Worm (Caenorhabditis elegans) whole organism, L1 larva: Measurements from ENCODE around the gene oma-1.

Source experiments
- C04F5.9 ChIP-seq: sonication (generic microtip); optimal IDR thresholded peaks from 2 replicates; lab custom pipeline; 2016; ENCODE audit warnings: missing genetic modification characterization, missing compliant biosample characterization
- C34B4.2 ChIP-seq: sonication (generic microtip); optimal IDR thresholded peaks from 2 replicates; lab custom pipeline; 2017; ENCODE audit warnings: mild to moderate bottlenecking, missing genetic modification characterization, missing compliant biosample characterization
- F16B12.6 ChIP-seq: fragments of 150-350 bp; optimal IDR thresholded peaks from 2 replicates; lab custom pipeline; 2014; ENCODE audit warnings: missing biosample characterization, missing genetic modification characterization
- Y116A8C.19 ChIP-seq: sonication (generic microtip); optimal IDR thresholded peaks from 2 replicates; lab custom pipeline; 2016; ENCODE audit warnings: missing compliant biosample characterization, missing genetic modification characterization, borderline replicate concordance
- aly-2 ChIP-seq: fragments of 150-350 bp; optimal IDR thresholded peaks from 2 replicates; lab custom pipeline; 2014; ENCODE audit warnings: missing biosample characterization, missing genetic modification characterization
- blmp-1 ChIP-seq: fragments of 150-350 bp; optimal IDR thresholded peaks from 2 replicates; lab custom pipeline; 2014; ENCODE audit warnings: missing biosample characterization, missing genetic modification characterization
- ceh-63 ChIP-seq: fragments of 200-800 bp; sonication (Bioruptor generic); optimal IDR thresholded peaks from 2 replicates; lab custom pipeline; 2018; ENCODE audit warnings: mild to moderate bottlenecking, missing genetic modification characterization, missing compliant biosample characterization
- ceh-8 ChIP-seq: fragments of 200-800 bp; sonication (Bioruptor generic); optimal IDR thresholded peaks from 2 replicates; lab custom pipeline; 2018; ENCODE audit warnings: mild to moderate bottlenecking, missing genetic modification characterization, moderate library complexity, missing compliant biosample characterization
- ceh-82 ChIP-seq, 3 experiments: fragments of 150-350 bp in 1 of 3; sonication (generic microtip) in 2 of 3; optimal IDR thresholded peaks; 2 replicates each; lab custom pipeline; 2014 to 2017; ENCODE audit warnings: missing biosample characterization in 3 of 3, missing genetic modification characterization in 3 of 3
- ceh-90 ChIP-seq: sonication (generic microtip); optimal IDR thresholded peaks from 2 replicates; lab custom pipeline; 2016; ENCODE audit warnings: missing genetic modification characterization, missing compliant biosample characterization
- dpl-1 ChIP-seq, 3 experiments: fragments of 150-350 bp in 2 of 3; sonication (generic microtip) in 1 of 3; optimal IDR thresholded peaks; 2 replicates each; lab custom pipeline; 2014 to 2017; ENCODE audit warnings: missing biosample characterization in 3 of 3, missing genetic modification characterization in 3 of 3, missing genetic modification reagents in 3 of 3
- efl-1 ChIP-seq, 4 experiments: fragments of 150-350 bp; optimal IDR thresholded peaks in 3 of 4; peaks in 1 of 4; 1 replicate in 1 of 4; 2 replicates in 3 of 4; lab custom pipeline; 2014; ENCODE audit warnings: missing biosample characterization in 2 of 4, missing genetic modification characterization in 2 of 4, missing genetic modification reagents in 2 of 4
- efl-3 ChIP-seq: fragments of 200-800 bp; sonication (Bioruptor generic); optimal IDR thresholded peaks from 2 replicates; lab custom pipeline; 2018; ENCODE audit warnings: mild to moderate bottlenecking, missing genetic modification characterization, missing compliant biosample characterization
- egl-27 ChIP-seq, 2 experiments: fragments of 150-350 bp in 1 of 2; sonication (generic microtip); optimal IDR thresholded peaks; 3 replicates each; lab custom pipeline; 2017 to 2018; ENCODE audit warnings: missing biosample characterization in 2 of 2, missing genetic modification characterization in 2 of 2, missing genetic modification reagents in 2 of 2
- elt-3 ChIP-seq, 6 experiments: fragments of 150-350 bp in 1 of 6; sonication (generic microtip); optimal IDR thresholded peaks; 2 replicates each; lab custom pipeline; 2017 to 2018; ENCODE audit warnings: missing biosample characterization in 6 of 6, missing genetic modification characterization in 6 of 6, inconsistent platforms in 1 of 6
- ets-5 ChIP-seq: fragments of 200-800 bp; sonication (Bioruptor generic); IDR thresholded peaks from 2 replicates; pipeline ENCODE4 v1.3.6; 2022; ENCODE audit warnings: missing genetic modification characterization, missing compliant biosample characterization
- fkh-8 ChIP-seq: sonication (generic microtip); optimal IDR thresholded peaks from 2 replicates; lab custom pipeline; 2016; ENCODE audit warnings: mild to moderate bottlenecking, missing genetic modification characterization, missing compliant biosample characterization
- lin-14 ChIP-seq: fragments of 200-800 bp; sonication (Bioruptor generic); optimal IDR thresholded peaks from 2 replicates; lab custom pipeline; 2018; ENCODE audit warnings: mild to moderate bottlenecking, missing genetic modification characterization, moderate library complexity, missing compliant biosample characterization
- lin-35 ChIP-seq, 2 experiments: fragments of 150-350 bp; optimal IDR thresholded peaks; 2 replicates each; lab custom pipeline; 2014; ENCODE audit warnings: missing biosample characterization in 2 of 2, missing genetic modification characterization in 2 of 2, missing genetic modification reagents in 2 of 2
- lir-3 ChIP-seq: sonication (generic microtip); optimal IDR thresholded peaks from 2 replicates; lab custom pipeline; 2016; ENCODE audit warnings: mild to moderate bottlenecking, missing genetic modification characterization, moderate library complexity, missing compliant biosample characterization; ENCODE audit not compliant: poor library complexity
- lsy-2 ChIP-seq, 2 experiments: fragments of 150-350 bp; optimal IDR thresholded peaks; 2 replicates each; lab custom pipeline; 2014; ENCODE audit warnings: missing biosample characterization in 2 of 2, missing genetic modification characterization in 2 of 2
- mab-9 ChIP-seq: fragments of 200-800 bp; sonication (Bioruptor generic); IDR thresholded peaks from 2 replicates; pipeline ENCODE4 v1.3.6; 2022; ENCODE audit warnings: missing genetic modification reagents, missing genetic modification characterization, missing compliant biosample characterization
- nhr-12 ChIP-seq: sonication (generic microtip); optimal IDR thresholded peaks from 2 replicates; lab custom pipeline; 2017; ENCODE audit warnings: missing biosample characterization, missing genetic modification characterization
- nhr-19 ChIP-seq: fragments of 200-800 bp; sonication (Bioruptor generic); conservative IDR thresholded peaks from 2 replicates; pipeline ENCODE4 v1.3.6; 2022; ENCODE audit warnings: missing genetic modification characterization, missing compliant biosample characterization
- nhr-20 ChIP-seq: sonication (generic microtip); optimal IDR thresholded peaks from 2 replicates; lab custom pipeline; 2016; ENCODE audit warnings: mild to moderate bottlenecking, missing genetic modification characterization, missing compliant biosample characterization
- nhr-237 ChIP-seq: fragments of 150-350 bp; optimal IDR thresholded peaks from 2 replicates; lab custom pipeline; 2014; ENCODE audit warnings: missing biosample characterization, missing genetic modification characterization
- nhr-47 ChIP-seq: sonication (generic microtip); optimal IDR thresholded peaks from 2 replicates; lab custom pipeline; 2016; ENCODE audit warnings: mild to moderate bottlenecking, missing genetic modification characterization, moderate library complexity, missing compliant biosample characterization
- nhr-71 ChIP-seq: sonication (generic microtip); optimal IDR thresholded peaks from 2 replicates; lab custom pipeline; 2016; ENCODE audit warnings: mild to moderate bottlenecking, missing genetic modification characterization, moderate library complexity, missing compliant biosample characterization
- nhr-85 ChIP-seq: sonication (generic microtip); peaks from one replicate; lab custom pipeline; 2016; ENCODE audit warnings: missing genetic modification characterization, inconsistent platforms, missing compliant biosample characterization
- nhr-90 ChIP-seq: sonication (generic microtip); optimal IDR thresholded peaks from 2 replicates; lab custom pipeline; 2016; ENCODE audit warnings: mild to moderate bottlenecking, missing genetic modification characterization, missing compliant biosample characterization; ENCODE audit not compliant: poor library complexity
- pag-3 ChIP-seq: sonication (generic microtip); optimal IDR thresholded peaks from 2 replicates; lab custom pipeline; 2017; ENCODE audit warnings: missing genetic modification characterization, mild to moderate bottlenecking, missing compliant biosample characterization, antibody characterized with exemption, borderline replicate concordance; ENCODE audit not compliant: insufficient read depth
- pqm-1 ChIP-seq: sonication (generic microtip); optimal IDR thresholded peaks from 3 replicates; lab custom pipeline; 2017; ENCODE audit warnings: missing biosample characterization, missing genetic modification characterization
- rnt-1 ChIP-seq: sonication (generic microtip); optimal IDR thresholded peaks from 2 replicates; lab custom pipeline; 2016; ENCODE audit warnings: mild to moderate bottlenecking, missing genetic modification characterization, moderate library complexity, missing compliant biosample characterization
- skn-1 ChIP-seq: fragments of 150-350 bp; optimal IDR thresholded peaks from 2 replicates; lab custom pipeline; 2014; ENCODE audit warnings: missing biosample characterization, missing genetic modification characterization
- snu-23 ChIP-seq: sonication (generic microtip); optimal IDR thresholded peaks from 2 replicates; lab custom pipeline; 2016; ENCODE audit warnings: missing genetic modification characterization, missing compliant biosample characterization
- sox-4 ChIP-seq: sonication (generic microtip); optimal IDR thresholded peaks from 2 replicates; lab custom pipeline; 2016; ENCODE audit warnings: missing genetic modification characterization, missing compliant biosample characterization
- sptf-1 ChIP-seq: fragments of 150-350 bp; optimal IDR thresholded peaks from 2 replicates; lab custom pipeline; 2014; ENCODE audit warnings: missing biosample characterization, missing genetic modification characterization
- swsn-7 ChIP-seq: sonication (generic microtip); optimal IDR thresholded peaks from 2 replicates; lab custom pipeline; 2016; ENCODE audit warnings: missing genetic modification characterization, missing compliant biosample characterization
- tlp-1 ChIP-seq: fragments of 150-350 bp; optimal IDR thresholded peaks from 2 replicates; lab custom pipeline; 2014; ENCODE audit warnings: missing biosample characterization, missing genetic modification characterization
- unc-86 ChIP-seq: sonication (generic microtip); optimal IDR thresholded peaks from 2 replicates; lab custom pipeline; 2016; ENCODE audit warnings: missing genetic modification characterization, missing compliant biosample characterization
- ztf-11 ChIP-seq, 2 experiments: sonication (generic microtip); optimal IDR thresholded peaks; 2 replicates each; lab custom pipeline; 2016 to 2017; ENCODE audit warnings: missing genetic modification characterization in 2 of 2, missing biosample characterization in 1 of 2, missing compliant biosample characterization in 1 of 2
- ztf-4 ChIP-seq: fragments of 150-350 bp; optimal IDR thresholded peaks from 2 replicates; lab custom pipeline; 2014; ENCODE audit warnings: missing biosample characterization, missing genetic modification characterization

oma-1 gene

DNA sequence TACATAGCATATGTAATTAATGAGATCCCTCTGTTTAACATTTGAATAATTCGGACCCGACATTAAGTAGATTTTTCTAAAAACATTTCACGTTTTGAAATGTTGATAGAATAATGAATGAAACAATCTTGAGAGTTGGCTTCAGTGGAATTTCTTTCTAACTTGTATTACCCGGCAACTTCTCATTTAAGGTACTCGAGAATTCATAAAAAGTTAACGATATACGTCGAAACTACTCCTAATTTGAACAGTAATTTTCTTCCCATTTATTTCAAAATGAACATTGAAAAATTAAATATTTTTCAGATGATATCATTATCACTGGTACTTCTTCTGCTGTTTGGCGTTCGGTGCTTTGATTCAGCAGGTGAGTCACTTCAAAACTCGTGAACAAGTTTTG is 18.0 kb downstream of the oma-1 start, which contains the start of gene C27B7.7:
Gene C27B7.7 (plus strand): TSS at position 301 of the 400 bp plus-strand sequence.
- TF ChIP-seq unc-86, result no peak
- no peak for TF ChIP-seq aly-2 (tag; lab: Kevin White, UChicago)
- no peak for TF ChIP-seq ceh-90 (tag; lab: Kevin White, UChicago)
- no peak for TF ChIP-seq sox-4
- TF ChIP-seq ets-5 (GFP tag; lab: Robert Waterston, UW), result no peak
- no peak for TF ChIP-seq Y116A8C.19 (tag; lab: Kevin White, UChicago)
- TF ChIP-seq ceh-63 (GFP tag; lab: Kevin White, UChicago), result no peak
- TF ChIP-seq egl-27 (tag; optimal IDR thresholded peaks at IDR 0.05; lab: Kevin White, UChicago), result no peak
- TF ChIP-seq nhr-71 (tag; lab: Kevin White, UChicago), result no peak
- TF ChIP-seq C34B4.2 (tag; lab: Kevin White, UChicago), result no peak
- TF ChIP-seq lsy-2 (tag; optimal IDR thresholded peaks at IDR 0.05; lab: Kevin White, UChicago), result no peak
- no peak for TF ChIP-seq sptf-1 (tag; lab: Kevin White, UChicago)
- no peak for TF ChIP-seq pag-3 (tag; lab: Kevin White, UChicago)
- no peak for TF ChIP-seq lir-3 (tag; lab: Kevin White, UChicago)
- TF ChIP-seq efl-3 (GFP tag; lab: Kevin White, UChicago), result no peak
- TF ChIP-seq F16B12.6 (tag; lab: Kevin White, UChicago), result no peak

DNA sequence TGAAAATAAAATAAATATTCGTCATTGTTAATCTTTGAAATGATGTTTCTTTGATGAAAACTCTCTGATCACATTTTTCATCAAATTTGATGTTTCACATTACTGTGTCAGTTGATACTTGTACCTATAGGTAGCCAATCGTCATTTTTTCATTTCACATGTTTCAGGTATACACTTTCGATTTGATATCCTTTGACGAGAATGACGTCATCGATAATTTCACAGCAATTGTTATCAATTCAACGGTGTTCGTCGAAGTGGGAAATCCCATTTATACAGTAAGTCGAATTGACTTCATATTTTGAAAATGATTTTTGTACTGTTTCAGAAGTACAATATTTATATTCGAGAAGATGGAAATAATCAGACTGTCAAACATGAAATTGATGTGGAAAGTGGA is 25.4 kb downstream of the oma-1 start:
- no peak for TF ChIP-seq lin-14
- TF ChIP-seq nhr-20 (tag; lab: Kevin White, UChicago), result peak; percentile 14
- no peak for TF ChIP-seq ztf-4 (tag; lab: Kevin White, UChicago)
- TF ChIP-seq blmp-1 (tag; lab: Kevin White, UChicago), result peak; percentile 15
- peak; percentile 42 for TF ChIP-seq nhr-85
- peak in 1 of 6 experiments; percentile 13 for TF ChIP-seq elt-3 (tag; optimal IDR thresholded peaks at IDR 0.05; lab: Kevin White, UChicago)
- peak in 1 of 2 experiments; percentile 24 for TF ChIP-seq lin-35 (GFP tag; optimal IDR thresholded peaks at IDR 0.05; lab: Kevin White, UChicago)
- TF ChIP-seq, all 84 proteins: peak for 5

DNA sequence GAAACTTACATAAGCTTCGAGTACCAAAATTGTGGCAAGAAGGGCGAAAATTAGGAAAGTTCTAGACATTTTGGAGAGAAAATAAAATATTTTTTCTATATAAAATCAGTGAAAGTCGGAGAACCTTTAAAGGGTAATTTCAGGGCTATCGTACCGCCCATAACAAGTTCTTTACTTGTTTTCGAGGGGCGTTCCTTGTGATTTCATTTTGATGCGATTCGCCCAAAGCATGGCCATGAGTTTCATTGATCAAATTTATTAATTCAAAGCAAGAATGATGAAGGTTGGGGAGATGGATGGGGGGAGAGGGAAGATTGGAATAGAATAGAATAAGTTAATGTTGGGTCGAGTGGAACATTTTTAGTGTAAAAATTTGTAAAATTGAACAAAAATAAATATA is 27.2 kb downstream of the oma-1 start, which contains the start of gene C27B7.9:
Gene C27B7.9 (minus strand): TSS at position 101 of the 400 bp plus-strand sequence.
- no peak for TF ChIP-seq nhr-12
- no peak for TF ChIP-seq fkh-8 (tag; lab: Kevin White, UChicago)
- TF ChIP-seq tlp-1 (tag; lab: Kevin White, UChicago), result no peak
- no peak for TF ChIP-seq nhr-90
- TF ChIP-seq ztf-11 (tag; optimal IDR thresholded peaks at IDR 0.05; lab: Kevin White, UChicago), result no peak
- no peak for TF ChIP-seq C04F5.9
- no peak for TF ChIP-seq nhr-237 (tag; lab: Kevin White, UChicago)

DNA sequence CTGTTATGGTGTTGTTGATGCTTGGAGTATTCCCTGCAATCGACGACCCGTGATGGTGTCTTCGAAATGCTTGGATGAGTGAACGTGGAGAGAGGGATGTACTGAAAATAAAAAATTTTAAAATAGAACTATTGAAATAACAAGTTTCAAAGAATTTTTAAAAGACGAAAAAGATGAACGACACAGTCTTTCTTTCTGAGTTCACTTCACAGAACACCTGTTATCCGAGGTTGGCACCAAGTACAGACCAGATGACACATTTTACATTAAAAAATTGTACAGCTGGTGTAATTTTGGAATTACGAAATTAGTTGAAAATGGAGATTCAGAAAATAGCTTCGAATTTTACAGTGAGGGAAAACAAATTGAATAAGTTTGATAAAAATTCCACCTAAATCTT is 30.0 kb downstream of the oma-1 start, which contains the start of gene rap-1:
Gene rap-1 (minus strand): TSS at position 101 of the 400 bp plus-strand sequence.
- TF ChIP-seq ztf-11 (tag; optimal IDR thresholded peaks at IDR 0.05; lab: Kevin White, UChicago), result no peak
- TF ChIP-seq efl-1 (optimal IDR thresholded peaks at IDR 0.05; lab: Kevin White, UChicago), result no peak
- TF ChIP-seq efl-1 (GFP tag; optimal IDR thresholded peaks at IDR 0.05 in 1 of 2; lab: Kevin White, UChicago), result peak in 1 of 2 experiments; percentile 74

DNA sequence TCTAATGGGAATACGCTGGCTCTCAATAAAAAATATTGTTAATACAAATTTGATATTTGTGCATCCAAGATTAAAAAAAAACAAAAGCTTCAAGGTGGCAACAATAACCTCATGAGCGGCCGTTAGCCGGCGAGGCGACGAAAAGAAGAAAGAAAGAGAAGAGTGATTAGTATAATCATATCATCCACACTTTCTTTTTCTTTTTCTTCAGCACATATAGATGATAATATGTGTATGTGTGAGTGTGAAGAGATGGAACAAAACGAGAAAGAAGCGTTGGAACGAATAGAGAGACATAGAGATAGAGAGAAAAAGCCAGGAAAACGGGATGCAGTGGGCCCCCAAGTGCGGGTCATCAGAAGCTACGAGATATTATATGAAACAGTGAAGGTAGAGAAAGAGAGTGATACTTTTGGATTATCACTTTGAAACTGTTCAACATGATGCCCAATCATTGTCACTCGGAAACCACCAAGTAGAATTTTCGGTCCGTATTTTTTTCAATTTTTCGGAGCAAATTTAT is 31.6 kb downstream of the oma-1 start:
- TF ChIP-seq dpl-1 (GFP tag; optimal IDR thresholded peaks at IDR 0.05; lab: Kevin White, UChicago), result no peak
- TF ChIP-seq efl-1 (optimal IDR thresholded peaks at IDR 0.05; lab: Kevin White, UChicago), result peak; percentile 13
- TF ChIP-seq efl-1 (GFP tag; optimal IDR thresholded peaks at IDR 0.05 in 1 of 2; lab: Kevin White, UChicago), result peak in 1 of 2 experiments; percentile 56
- TF ChIP-seq skn-1 (tag; lab: Kevin White, UChicago), result peak; percentile 22
- TF ChIP-seq nhr-71 (tag; lab: Kevin White, UChicago), result peak; percentile 43
- no peak for TF ChIP-seq ceh-8 (GFP tag; lab: Kevin White, UChicago)
- TF ChIP-seq swsn-7 (tag; lab: Kevin White, UChicago), result peak; percentile 2
- peak in 1 of 3 experiments; percentile 5 for TF ChIP-seq ceh-82 (tag; optimal IDR thresholded peaks at IDR 0.05; lab: Kevin White, UChicago)
- peak; percentile 26 for TF ChIP-seq nhr-47 (tag; lab: Kevin White, UChicago)
- TF ChIP-seq pqm-1, result no peak
- peak; percentile 66 for TF ChIP-seq lin-14
- 0 out of 2 replicates have a peak, but pooled peaks have one; percentile 26 for TF ChIP-seq nhr-19 (GFP tag; lab: Robert Waterston, UW)
- TF ChIP-seq blmp-1 (tag; lab: Kevin White, UChicago), result peak; percentile 79
- peak in 1 of 2 experiments; percentile 40 for TF ChIP-seq lsy-2 (tag; optimal IDR thresholded peaks at IDR 0.05; lab: Kevin White, UChicago)
- peak; percentile 52 for TF ChIP-seq rnt-1 (tag; lab: Kevin White, UChicago)
- peak; percentile 31 for TF ChIP-seq snu-23
- TF ChIP-seq mab-9 (GFP tag; lab: Robert Waterston, UW), result no peak
- TF ChIP-seq, all 84 proteins: peak for 12
